Fruit fly (Drosophila melanogaster) whole organism, pupa: ENCODE measurements around the gene Gorab.

ENCODE experiments used
- CG10348 ChIP-seq: fragments of 200-800 bp; sonication (Bioruptor generic); IDR thresholded peaks from 2 replicates; pipeline ENCODE4 v1.3.6; 2022; ENCODE audit warnings: missing biosample characterization, missing genetic modification characterization
- CG12605 ChIP-seq: fragments of 200-800 bp; sonication (Bioruptor generic); IDR thresholded peaks from 2 replicates; pipeline ENCODE4 v1.3.6; 2022; ENCODE audit warnings: missing biosample characterization, missing genetic modification characterization
- CG14655 ChIP-seq: fragments of 200-800 bp; sonication (Bioruptor generic); optimal IDR thresholded peaks from 3 replicates; lab custom pipeline; 2017; ENCODE audit warnings: mild to moderate bottlenecking, missing biosample characterization, missing genetic modification reagents, missing genetic modification characterization
- CG15710 ChIP-seq: fragments of 200-800 bp; sonication (Bioruptor generic); optimal IDR thresholded peaks from 2 replicates; lab custom pipeline; 2018; ENCODE audit warnings: missing biosample characterization, mild to moderate bottlenecking, missing genetic modification characterization, moderate library complexity
- CG32121 ChIP-seq: fragments of 200-800 bp; sonication (Bioruptor generic); IDR thresholded peaks from 2 replicates; pipeline ENCODE4 v1.3.6; 2022; ENCODE audit warnings: missing biosample characterization, missing genetic modification characterization
- CG34367 ChIP-seq: fragments of 200-800 bp; sonication (Bioruptor generic); optimal IDR thresholded peaks from 2 replicates; lab custom pipeline; 2018; ENCODE audit warnings: missing biosample characterization, mild to moderate bottlenecking, missing genetic modification characterization
- CG4496 ChIP-seq: fragments of 200-800 bp; sonication (Bioruptor generic); IDR thresholded peaks from 3 replicates; pipeline ENCODE4 v1.3.6; 2022; ENCODE audit warnings: missing biosample characterization, missing genetic modification characterization
- CG8301 ChIP-seq: fragments of 200-800 bp; sonication (Bioruptor generic); optimal IDR thresholded peaks from 2 replicates; lab custom pipeline; 2018; ENCODE audit warnings: missing biosample characterization, mild to moderate bottlenecking, missing genetic modification characterization
- CG9948 ChIP-seq: fragments of 200-800 bp; sonication (Bioruptor generic); optimal IDR thresholded peaks from 2 replicates; lab custom pipeline; 2018; ENCODE audit warnings: missing biosample characterization, mild to moderate bottlenecking, missing genetic modification characterization, moderate library complexity
- EcR ChIP-seq: fragments of 200-800 bp; sonication (Bioruptor generic); optimal IDR thresholded peaks from 3 replicates; lab custom pipeline; 2019; ENCODE audit warnings: missing biosample characterization, missing genetic modification characterization, mild to moderate bottlenecking, moderate library complexity, missing genetic modification reagents
- Pif1A ChIP-seq: fragments of 200-800 bp; sonication (Bioruptor generic); optimal IDR thresholded peaks from 3 replicates; lab custom pipeline; 2016; ENCODE audit warnings: missing biosample characterization, missing genetic modification characterization
- Pif1B ChIP-seq: fragments of 200-800 bp; sonication (Bioruptor generic); optimal IDR thresholded peaks from 3 replicates; lab custom pipeline; 2016; ENCODE audit warnings: missing biosample characterization, missing genetic modification characterization
- Snoo ChIP-seq: fragments of 200-800 bp; sonication (Bioruptor generic); optimal IDR thresholded peaks from 3 replicates; lab custom pipeline; 2017; ENCODE audit warnings: missing biosample characterization, mild to moderate bottlenecking, missing genetic modification characterization, inconsistent platforms
- fd96Ca ChIP-seq: fragments of 200-800 bp; sonication (Bioruptor generic); IDR thresholded peaks from 3 replicates; pipeline ENCODE4 v1.3.6; 2022; ENCODE audit warnings: missing biosample characterization, missing genetic modification characterization

- TF ChIP-seq fd96Ca (GFP tag; lab: Robert Waterston, UW), result no peak; the same call in 2 of the 3 replicates
- TF ChIP-seq EcR (GFP tag; lab: Kevin White, UChicago), result no peak
- TF ChIP-seq CG34367 (tag; lab: Kevin White, UChicago), result no peak
- TF ChIP-seq CG4496 (GFP tag; lab: Robert Waterston, UW), result peak; percentile 43; the same call in 2 of the 3 replicates
- peak; percentile 52 for TF ChIP-seq Pif1B (GFP tag; lab: Kevin White, UChicago)
- TF ChIP-seq CG8301, result no peak
- peak; percentile 51; the same call in 1 of the 2 replicates for TF ChIP-seq CG12605 (GFP tag; lab: Robert Waterston, UW)
- no peak for TF ChIP-seq CG9948 (tag; lab: Kevin White, UChicago)
- no peak for TF ChIP-seq CG15710 (tag; lab: Kevin White, UChicago)
- no peak for TF ChIP-seq Pif1A (GFP tag; lab: Kevin White, UChicago)
- no peak for TF ChIP-seq CG14655 (GFP tag; lab: Kevin White, UChicago)
- no peak for TF ChIP-seq CG10348
- no peak for TF ChIP-seq Snoo (tag; lab: Kevin White, UChicago)
- TF ChIP-seq CG32121, result peak; percentile 55; the same call in 1 of the 2 replicates
Observed at dm6 chr3L:17421319-17421718, 7.3 kb downstream of the Gorab start, which contains the start of gene blot.
